Worm (Caenorhabditis elegans): Measurements from ENCODE around the gene F23F12.3.

DNA sequence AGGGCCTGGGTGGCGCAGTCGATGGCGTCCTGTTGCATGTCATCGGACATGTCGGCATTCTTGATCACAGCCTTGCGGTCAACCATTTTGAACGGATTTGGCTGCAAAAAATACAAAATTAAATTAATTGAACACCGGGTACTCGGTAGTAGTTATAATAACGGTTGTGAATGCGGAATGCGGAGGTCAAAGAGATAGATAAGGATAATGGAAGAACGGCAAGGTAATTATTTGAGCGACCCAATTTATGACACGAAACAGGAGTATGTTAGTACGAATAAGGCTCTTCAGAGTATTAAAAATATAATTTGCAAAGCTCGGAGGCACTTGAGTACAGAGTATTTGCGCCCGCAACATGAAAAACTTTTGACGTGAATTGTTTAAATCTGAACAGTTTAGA is 36.6 kb upstream of the F23F12.3 start, which contains the start of gene dlc-1:
- TF ChIP-seq nhr-12 (tag; optimal IDR thresholded peaks at IDR 0.05) = no peak
- no peak for TF ChIP-seq lin-13 (tag; optimal IDR thresholded peaks at IDR 0.05)
- TF ChIP-seq mab-5 (tag; optimal IDR thresholded peaks at IDR 0.05) = no peak

Data from whole organism, mixed stage, embryonic.